Worm (Caenorhabditis elegans) whole organism, L3 larva: ENCODE results near the gene ugt-56.

Source experiments
- R02D3.7 ChIP-seq: fragments of 150-350 bp; optimal IDR thresholded peaks from 2 replicates; lab custom pipeline; 2014; ENCODE audit warnings: missing biosample characterization, missing genetic modification characterization
- ZK546.5 ChIP-seq: sonication (generic microtip); optimal IDR thresholded peaks from 2 replicates; lab custom pipeline; 2017; ENCODE audit warnings: missing biosample characterization, missing genetic modification characterization
- aly-2 ChIP-seq: fragments of 150-350 bp; optimal IDR thresholded peaks from 2 replicates; lab custom pipeline; 2014; ENCODE audit warnings: missing biosample characterization, missing genetic modification characterization
- ama-1 ChIP-seq: fragments of 150-350 bp; optimal IDR thresholded peaks from 2 replicates; lab custom pipeline; 2018
- ceh-16 ChIP-seq: sonication (generic microtip); optimal IDR thresholded peaks from 2 replicates; lab custom pipeline; 2017; ENCODE audit warnings: missing biosample characterization, missing genetic modification characterization
- ceh-28 ChIP-seq: fragments of 150-350 bp; optimal IDR thresholded peaks from 2 replicates; lab custom pipeline; 2014; ENCODE audit warnings: missing biosample characterization, missing genetic modification reagents, missing genetic modification characterization
- ceh-82 ChIP-seq: fragments of 150-350 bp; optimal IDR thresholded peaks from 2 replicates; lab custom pipeline; 2014; ENCODE audit warnings: missing biosample characterization, missing genetic modification characterization
- ceh-9 ChIP-seq: sonication (generic microtip); optimal IDR thresholded peaks from 2 replicates; lab custom pipeline; 2018; ENCODE audit warnings: missing biosample characterization, missing genetic modification characterization
- daf-12 ChIP-seq: fragments of 150-350 bp; optimal IDR thresholded peaks from 2 replicates; lab custom pipeline; 2014; ENCODE audit warnings: missing biosample characterization, missing genetic modification reagents, missing genetic modification characterization
- egl-27 ChIP-seq: sonication (generic microtip); optimal IDR thresholded peaks from 4 replicates; lab custom pipeline; 2017; ENCODE audit warnings: missing biosample characterization, missing genetic modification reagents, missing genetic modification characterization
- egl-5 ChIP-seq: fragments of 150-350 bp; optimal IDR thresholded peaks from 2 replicates; lab custom pipeline; 2017; ENCODE audit warnings: missing biosample characterization, missing genetic modification reagents, missing genetic modification characterization, inconsistent platforms
- elt-1 ChIP-seq: fragments of 150-350 bp; optimal IDR thresholded peaks from 2 replicates; lab custom pipeline; 2014; ENCODE audit warnings: missing biosample characterization, missing genetic modification characterization
- elt-2 ChIP-seq: sonication (generic microtip); optimal IDR thresholded peaks from 2 replicates; lab custom pipeline; 2016; ENCODE audit warnings: missing genetic modification reagents, mild to moderate bottlenecking, missing genetic modification characterization, missing compliant biosample characterization
- elt-3 ChIP-seq, 3 experiments: fragments of 150-350 bp in 1 of 3; sonication (generic microtip) in 2 of 3; optimal IDR thresholded peaks; 2 replicates in 2 of 3; 4 replicates in 1 of 3; lab custom pipeline; 2014 to 2017; ENCODE audit warnings: missing biosample characterization in 3 of 3, missing genetic modification characterization in 3 of 3
- eor-1 ChIP-seq, 2 experiments: fragments of 150-350 bp; optimal IDR thresholded peaks; 2 replicates each; lab custom pipeline; 2014 to 2018; ENCODE audit warnings: missing biosample characterization in 2 of 2, missing genetic modification characterization in 2 of 2
- fkh-10 ChIP-seq: sonication (generic microtip); optimal IDR thresholded peaks from 2 replicates; lab custom pipeline; 2017; ENCODE audit warnings: missing biosample characterization, missing genetic modification reagents, missing genetic modification characterization
- fkh-2 ChIP-seq: fragments of 150-350 bp; optimal IDR thresholded peaks from 2 replicates; lab custom pipeline; 2014; ENCODE audit warnings: missing biosample characterization, missing genetic modification reagents, missing genetic modification characterization
- fos-1 ChIP-seq: fragments of 150-350 bp; optimal IDR thresholded peaks from 2 replicates; lab custom pipeline; 2014; ENCODE audit warnings: missing biosample characterization, missing genetic modification characterization
- hmg-11 ChIP-seq: sonication (generic microtip); optimal IDR thresholded peaks from 2 replicates; lab custom pipeline; 2016; ENCODE audit warnings: missing genetic modification characterization, missing compliant biosample characterization
- jun-1 ChIP-seq: fragments of 150-350 bp; optimal IDR thresholded peaks from 2 replicates; lab custom pipeline; 2014; ENCODE audit warnings: missing biosample characterization, missing genetic modification reagents, missing genetic modification characterization
- lin-15B ChIP-seq: fragments of 150-350 bp; optimal IDR thresholded peaks from 2 replicates; lab custom pipeline; 2014; ENCODE audit warnings: missing biosample characterization, missing genetic modification characterization
- lin-39 ChIP-seq: fragments of 150-350 bp; optimal IDR thresholded peaks from 2 replicates; lab custom pipeline; 2018; ENCODE audit warnings: missing biosample characterization, missing genetic modification reagents, missing genetic modification characterization
- lsy-12 ChIP-seq: sonication (generic microtip); optimal IDR thresholded peaks from 2 replicates; lab custom pipeline; 2016; ENCODE audit warnings: mild to moderate bottlenecking, missing genetic modification characterization, missing compliant biosample characterization
- mdl-1 ChIP-seq: fragments of 150-350 bp; optimal IDR thresholded peaks from 2 replicates; lab custom pipeline; 2014; ENCODE audit warnings: missing biosample characterization, missing genetic modification characterization
- mml-1 ChIP-seq: fragments of 150-350 bp; sonication (generic microtip); optimal IDR thresholded peaks from 3 replicates; lab custom pipeline; 2014; ENCODE audit warnings: missing biosample characterization, missing genetic modification characterization
- nfya-1 ChIP-seq: sonication (generic microtip); optimal IDR thresholded peaks from 2 replicates; lab custom pipeline; 2017; ENCODE audit warnings: missing genetic modification characterization, mild to moderate bottlenecking, missing compliant biosample characterization, antibody characterized with exemption, moderate library complexity; ENCODE audit not compliant: insufficient read depth
- nhr-11 ChIP-seq: fragments of 150-350 bp; optimal IDR thresholded peaks from 2 replicates; lab custom pipeline; 2014; ENCODE audit warnings: missing biosample characterization, missing genetic modification characterization
- nhr-12 ChIP-seq: fragments of 150-350 bp; optimal IDR thresholded peaks from 2 replicates; lab custom pipeline; 2014; ENCODE audit warnings: missing biosample characterization, missing genetic modification characterization
- nhr-23 ChIP-seq: fragments of 150-350 bp; optimal IDR thresholded peaks from 2 replicates; lab custom pipeline; 2014; ENCODE audit warnings: missing biosample characterization, missing genetic modification reagents, missing genetic modification characterization
- nhr-237 ChIP-seq: fragments of 150-350 bp; optimal IDR thresholded peaks from 2 replicates; lab custom pipeline; 2014; ENCODE audit warnings: missing biosample characterization, missing genetic modification characterization
- nhr-25 ChIP-seq: sonication (generic microtip); optimal IDR thresholded peaks from 2 replicates; lab custom pipeline; 2017; ENCODE audit warnings: missing biosample characterization, missing genetic modification characterization
- nhr-28 ChIP-seq: fragments of 150-350 bp; optimal IDR thresholded peaks from 2 replicates; lab custom pipeline; 2014; ENCODE audit warnings: missing biosample characterization, missing genetic modification characterization
- nhr-43 ChIP-seq: sonication (generic microtip); optimal IDR thresholded peaks from 2 replicates; lab custom pipeline; 2016; ENCODE audit warnings: mild to moderate bottlenecking, missing genetic modification characterization, missing compliant biosample characterization; ENCODE audit not compliant: poor library complexity, severe bottlenecking
- nhr-67 ChIP-seq: fragments of 150-350 bp; optimal IDR thresholded peaks from 2 replicates; lab custom pipeline; 2014; ENCODE audit warnings: missing biosample characterization, missing genetic modification characterization
- nhr-76 ChIP-seq: fragments of 150-350 bp; sonication (generic microtip); optimal IDR thresholded peaks from 5 replicates; lab custom pipeline; 2014; ENCODE audit warnings: missing biosample characterization, missing genetic modification characterization
- nhr-77 ChIP-seq: fragments of 150-350 bp; optimal IDR thresholded peaks from 2 replicates; lab custom pipeline; 2014; ENCODE audit warnings: missing biosample characterization, missing genetic modification characterization
- pha-4 ChIP-seq: fragments of 150-350 bp; optimal IDR thresholded peaks from 2 replicates; lab custom pipeline; 2014; ENCODE audit warnings: missing biosample characterization, missing genetic modification reagents, missing genetic modification characterization
- pqm-1 ChIP-seq: fragments of 150-350 bp; optimal IDR thresholded peaks from 2 replicates; lab custom pipeline; 2017; ENCODE audit warnings: missing biosample characterization, missing genetic modification characterization, inconsistent platforms
- sea-2 ChIP-seq: fragments of 150-350 bp; sonication (generic microtip); optimal IDR thresholded peaks from 4 replicates; lab custom pipeline; 2014; ENCODE audit warnings: missing biosample characterization, missing genetic modification reagents, missing genetic modification characterization
- skn-1 ChIP-seq: fragments of 150-350 bp; optimal IDR thresholded peaks from 2 replicates; lab custom pipeline; 2014; ENCODE audit warnings: missing biosample characterization, missing genetic modification characterization
- snpc-4 ChIP-seq: fragments of 150-350 bp; optimal IDR thresholded peaks from 2 replicates; lab custom pipeline; 2014; ENCODE audit warnings: missing biosample characterization, missing genetic modification characterization
- tbx-2 ChIP-seq: sonication (generic microtip); optimal IDR thresholded peaks from 2 replicates; lab custom pipeline; 2016; ENCODE audit warnings: mild to moderate bottlenecking, missing genetic modification characterization, missing compliant biosample characterization
- unc-39 ChIP-seq: sonication (generic microtip); optimal IDR thresholded peaks from 4 replicates; lab custom pipeline; 2017; ENCODE audit warnings: missing biosample characterization, missing genetic modification characterization
- unc-62 ChIP-seq: fragments of 150-350 bp; sonication (generic microtip); optimal IDR thresholded peaks from 4 replicates; lab custom pipeline; 2014; ENCODE audit warnings: missing biosample characterization, missing genetic modification reagents, missing genetic modification characterization
- zag-1 ChIP-seq: fragments of 150-350 bp; optimal IDR thresholded peaks from 2 replicates; lab custom pipeline; 2014; ENCODE audit warnings: missing biosample characterization, missing genetic modification characterization
- ztf-11 ChIP-seq: fragments of 150-350 bp; optimal IDR thresholded peaks from 2 replicates; lab custom pipeline; 2014; ENCODE audit warnings: missing biosample characterization, missing genetic modification characterization
- ztf-4 ChIP-seq: fragments of 150-350 bp; optimal IDR thresholded peaks from 2 replicates; lab custom pipeline; 2014; ENCODE audit warnings: missing biosample characterization, missing genetic modification characterization

Gene ugt-56

DNA sequence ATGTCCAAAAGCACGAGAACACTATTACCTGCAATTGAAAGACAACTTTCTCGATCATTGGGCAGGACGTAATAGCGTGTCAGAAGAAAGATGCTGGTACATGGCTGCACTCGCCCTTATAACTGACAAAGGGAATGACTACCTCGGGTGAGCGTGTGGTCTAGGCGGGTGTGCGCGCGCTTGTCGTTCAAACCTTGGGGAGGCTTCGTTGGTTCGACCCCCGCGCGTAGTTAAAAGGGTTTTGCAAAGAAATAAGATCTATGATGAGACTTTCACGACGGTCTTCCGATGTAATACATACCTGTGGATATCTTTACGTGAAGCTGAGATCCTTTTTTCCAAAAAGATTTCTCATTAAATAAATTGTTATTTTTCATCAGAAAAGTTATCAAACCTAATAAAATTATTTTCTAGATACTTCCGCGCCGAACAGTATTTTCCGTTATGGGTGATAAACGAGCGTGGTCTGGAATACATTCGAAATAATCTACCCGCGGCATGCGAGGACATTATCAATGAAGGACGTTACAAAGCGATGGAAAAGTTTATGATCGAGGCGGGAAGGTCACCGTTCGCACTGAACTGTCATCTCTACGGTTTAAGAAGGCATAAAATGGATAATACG, 44.8 kb downstream of the ugt-56 start:
- TF ChIP-seq elt-1 (tag; lab: Kevin White, UChicago) (peak; percentile 16), fos-1 (tag; lab: Kevin White, UChicago) (no peak), nhr-23 (tag; lab: Kevin White, UChicago) (peak; percentile 70), lsy-12 (tag; lab: Kevin White, UChicago) (peak; percentile 94), nhr-12 (tag; lab: Kevin White, UChicago) (peak; percentile 4), elt-3 (tag; optimal IDR thresholded peaks at IDR 0.05; lab: Kevin White, UChicago) (peak in 2 of 3 experiments; percentile 28 to 77), sea-2 (GFP tag; lab: Kevin White, UChicago) (peak; percentile 5), ZK546.5 (peak; percentile 7), zag-1 (tag; lab: Kevin White, UChicago) (peak; percentile 67), ztf-4 (tag; lab: Kevin White, UChicago) (peak; percentile 71), egl-27 (tag; lab: Kevin White, UChicago) (peak; percentile 1), ceh-9 (tag; lab: Kevin White, UChicago) (no peak), lin-39 (peak; percentile 89), nhr-28 (tag; lab: Kevin White, UChicago) (peak; percentile 56), egl-5 (tag; lab: Kevin White, UChicago) (peak; percentile 58), skn-1 (tag; lab: Kevin White, UChicago) (peak; percentile 80), nhr-77 (tag; lab: Kevin White, UChicago) (peak; percentile 75), elt-2 (tag; lab: Kevin White, UChicago) (peak; percentile 63), jun-1 (tag; lab: Kevin White, UChicago) (peak; percentile 66), ceh-82 (tag; lab: Kevin White, UChicago) (peak; percentile 94), unc-62 (GFP tag; lab: Kevin White, UChicago) (peak; percentile 13), eor-1 (tag; optimal IDR thresholded peaks at IDR 0.05; lab: Kevin White, UChicago) (no peak), tbx-2 (tag; lab: Kevin White, UChicago) (peak; percentile 95), nhr-25 (peak; percentile 70), nhr-76 (tag; lab: Kevin White, UChicago) (peak; percentile 79), snpc-4 (no peak), nhr-43 (peak; percentile 97), unc-39 (tag; lab: Kevin White, UChicago) (no peak), mdl-1 (tag; lab: Kevin White, UChicago) (no peak), fkh-2 (tag; lab: Kevin White, UChicago) (no peak), daf-12 (tag; lab: Kevin White, UChicago) (no peak), lin-15B (tag; lab: Kevin White, UChicago) (peak; percentile 35), aly-2 (tag; lab: Kevin White, UChicago) (peak; percentile 82), mml-1 (tag; lab: Kevin White, UChicago) (peak; percentile 5), pqm-1 (tag; lab: Kevin White, UChicago) (peak; percentile 19), ceh-16 (tag; lab: Kevin White, UChicago) (peak; percentile 37), R02D3.7 (tag; lab: Kevin White, UChicago) (peak; percentile 69), nhr-237 (tag; lab: Kevin White, UChicago) (no peak), nhr-11 (peak; percentile 26), nhr-67 (tag; lab: Kevin White, UChicago) (peak; percentile 6), fkh-10 (GFP tag; lab: Kevin White, UChicago) (peak; percentile 45), pha-4 (tag; lab: Kevin White, UChicago) (peak; percentile 75), ztf-11 (tag; lab: Kevin White, UChicago) (peak; percentile 42), ama-1 (lab: Kevin White, UChicago) (peak; percentile 88), nfya-1 (tag; lab: Kevin White, UChicago) (peak; percentile 70), ceh-28 (tag; lab: Kevin White, UChicago) (peak; percentile 46), hmg-11 (tag; lab: Kevin White, UChicago) (peak; percentile 100)
